Worm (Caenorhabditis elegans) whole organism, early embryonic: ENCODE data around the gene ceh-31.

Experiments used
- B0310.2 ChIP-seq: sonication (generic microtip); optimal IDR thresholded peaks from 2 replicates; lab custom pipeline; 2016; ENCODE audit warnings: mild to moderate bottlenecking, missing genetic modification characterization, missing compliant biosample characterization
- F13C5.2 ChIP-seq: sonication (generic microtip); optimal IDR thresholded peaks from 2 replicates; lab custom pipeline; 2017; ENCODE audit warnings: mild to moderate bottlenecking, missing genetic modification characterization, inconsistent platforms, missing compliant biosample characterization
- aly-1 ChIP-seq: sonication (generic microtip); optimal IDR thresholded peaks from 2 replicates; lab custom pipeline; 2016; ENCODE audit warnings: missing genetic modification characterization, missing compliant biosample characterization
- ama-1 ChIP-seq: fragments of 150-350 bp; optimal IDR thresholded peaks from 2 replicates; lab custom pipeline; 2014
- ceh-13 ChIP-seq: fragments of 200-800 bp; sonication (Bioruptor generic); optimal IDR thresholded peaks from 2 replicates; lab custom pipeline; 2018; ENCODE audit warnings: mild to moderate bottlenecking, missing genetic modification characterization, missing compliant biosample characterization
- ceh-36 ChIP-seq: sonication (generic microtip); optimal IDR thresholded peaks from 2 replicates; lab custom pipeline; 2016; ENCODE audit warnings: missing genetic modification characterization, inconsistent platforms, missing compliant biosample characterization
- ets-7 ChIP-seq: sonication (generic microtip); optimal IDR thresholded peaks from 2 replicates; lab custom pipeline; 2016; ENCODE audit warnings: missing genotype, missing genetic modification characterization, missing compliant biosample characterization
- flt-1 ChIP-seq: fragments of 200-800 bp; sonication (Bioruptor generic); IDR thresholded peaks from 2 replicates; pipeline ENCODE4 v1.3.6; 2022; ENCODE audit warnings: missing genetic modification characterization, missing compliant biosample characterization
- hmbx-1 ChIP-seq: sonication (generic microtip); optimal IDR thresholded peaks from 2 replicates; lab custom pipeline; 2016; ENCODE audit warnings: mild to moderate bottlenecking, missing genetic modification characterization, missing compliant biosample characterization
- hmg-4 ChIP-seq: fragments of 200-800 bp; sonication (Bioruptor generic); optimal IDR thresholded peaks from 2 replicates; lab custom pipeline; 2018; ENCODE audit warnings: mild to moderate bottlenecking, missing genetic modification characterization, missing compliant biosample characterization
- hnd-1 ChIP-seq: sonication (generic microtip); optimal IDR thresholded peaks from 2 replicates; lab custom pipeline; 2016; ENCODE audit warnings: missing genetic modification characterization, missing compliant biosample characterization
- pes-1 ChIP-seq: fragments of 200-800 bp; sonication (Bioruptor generic); IDR thresholded peaks from 2 replicates; pipeline ENCODE4 v1.3.6; 2022; ENCODE audit warnings: missing genetic modification reagents, missing genetic modification characterization, missing compliant biosample characterization
- scrt-1 ChIP-seq: fragments of 200-800 bp; sonication (Bioruptor generic); IDR thresholded peaks from 2 replicates; pipeline ENCODE4 v1.3.6; 2022; ENCODE audit warnings: missing genetic modification characterization, missing compliant biosample characterization
- sea-1 ChIP-seq: fragments of 200-800 bp; sonication (Bioruptor generic); conservative IDR thresholded peaks from 2 replicates; pipeline ENCODE4 v1.3.6; 2022; ENCODE audit warnings: missing genetic modification characterization, missing compliant biosample characterization
- tbx-11 ChIP-seq: fragments of 200-800 bp; sonication (Bioruptor generic); IDR thresholded peaks from 2 replicates; pipeline ENCODE4 v1.3.6; 2022; ENCODE audit warnings: missing genetic modification characterization, missing compliant biosample characterization
- tbx-37 ChIP-seq: fragments of 200-800 bp; sonication (Bioruptor generic); conservative IDR thresholded peaks from 2 replicates; pipeline ENCODE4 v1.3.6; 2022; ENCODE audit warnings: missing genetic modification reagents, missing genetic modification characterization, missing compliant biosample characterization
- tra-4 ChIP-seq: sonication (generic microtip); optimal IDR thresholded peaks from 2 replicates; lab custom pipeline; 2017; ENCODE audit warnings: missing genetic modification characterization, missing compliant biosample characterization

The ceh-31 gene

ce11 chrX:3049233-3049632 lies 21.0 kb downstream of the ceh-31 start:
- TF ChIP-seq ama-1 (lab: Kevin White, UChicago) (no peak), hmg-4 (GFP tag; lab: Kevin White, UChicago) (no peak), hnd-1 (tag; lab: Kevin White, UChicago) (no peak), flt-1 (GFP tag; lab: Robert Waterston, UW) (no peak), tbx-11 (GFP tag; lab: Robert Waterston, UW) (no peak), F13C5.2 (tag; lab: Kevin White, UChicago) (no peak), tra-4 (tag; lab: Kevin White, UChicago) (no peak)

ce11 chrX:3048696-3049095 lies 21.5 kb downstream of the ceh-31 start:
- TF ChIP-seq sea-1 (GFP tag; lab: Robert Waterston, UW) (no peak), flt-1 (GFP tag; lab: Robert Waterston, UW) (no peak), scrt-1 (GFP tag; lab: Robert Waterston, UW) (no peak), hmg-4 (GFP tag; lab: Kevin White, UChicago) (no peak), B0310.2 (tag; lab: Kevin White, UChicago) (no peak), hnd-1 (tag; lab: Kevin White, UChicago) (no peak), aly-1 (tag; lab: Kevin White, UChicago) (no peak), F13C5.2 (tag; lab: Kevin White, UChicago) (no peak), tra-4 (tag; lab: Kevin White, UChicago) (no peak), ets-7 (tag; lab: Kevin White, UChicago) (no peak), pes-1 (GFP tag; lab: Robert Waterston, UW) (no peak), ceh-13 (GFP tag; lab: Kevin White, UChicago) (no peak), tbx-37 (GFP tag; lab: Robert Waterston, UW) (no peak)

ce11 chrX:3047224-3047623 lies 23.0 kb downstream of the ceh-31 start:
- TF ChIP-seq aly-1 (tag; lab: Kevin White, UChicago) (no peak), scrt-1 (GFP tag; lab: Robert Waterston, UW) (no peak)

ce11 chrX:3045466-3045865 lies 24.8 kb downstream of the ceh-31 start, which contains the start of gene cnnm-3:
Gene cnnm-3, minus strand, starts transcription at chrX:3045847.
- TF ChIP-seq B0310.2 (tag; lab: Kevin White, UChicago), result no peak

- TF ChIP-seq hmg-4 (GFP tag; lab: Kevin White, UChicago) (peak; percentile 50), ets-7 (tag; lab: Kevin White, UChicago) (no peak)
Observed at ce11 chrX:3040609-3041008, 29.6 kb downstream of the ceh-31 start.

ce11 chrX:3040021-3040420 lies 30.2 kb downstream of the ceh-31 start:
- no peak for TF ChIP-seq tbx-11 (GFP tag; lab: Robert Waterston, UW)
- no peak for TF ChIP-seq pes-1 (GFP tag; lab: Robert Waterston, UW)
- no peak for TF ChIP-seq ceh-13 (GFP tag; lab: Kevin White, UChicago)
- no peak for TF ChIP-seq tra-4 (tag; lab: Kevin White, UChicago)
- TF ChIP-seq scrt-1 (GFP tag; lab: Robert Waterston, UW), result no peak
- no peak for TF ChIP-seq aly-1 (tag; lab: Kevin White, UChicago)
- TF ChIP-seq hmbx-1 (tag; lab: Kevin White, UChicago), result no peak
- no peak for TF ChIP-seq hnd-1 (tag; lab: Kevin White, UChicago)
- no peak for TF ChIP-seq ceh-36
- TF ChIP-seq tbx-37 (GFP tag; lab: Robert Waterston, UW), result no peak
- no peak for TF ChIP-seq ets-7 (tag; lab: Kevin White, UChicago)
- TF ChIP-seq flt-1 (GFP tag; lab: Robert Waterston, UW), result no peak
- no peak for TF ChIP-seq ama-1 (lab: Kevin White, UChicago)
- TF ChIP-seq sea-1 (GFP tag; lab: Robert Waterston, UW), result no peak
- TF ChIP-seq F13C5.2 (tag; lab: Kevin White, UChicago), result no peak

- TF ChIP-seq hmbx-1 (tag; lab: Kevin White, UChicago), result peak; percentile 86
- peak; percentile 77 for TF ChIP-seq tra-4 (tag; lab: Kevin White, UChicago)
- peak; percentile 95 for TF ChIP-seq scrt-1 (GFP tag; lab: Robert Waterston, UW)
- TF ChIP-seq hnd-1 (tag; lab: Kevin White, UChicago), result peak; percentile 92
- TF ChIP-seq aly-1 (tag; lab: Kevin White, UChicago), result peak; percentile 89
- TF ChIP-seq tbx-37 (GFP tag; lab: Robert Waterston, UW), result peak; percentile 91
- TF ChIP-seq ama-1 (lab: Kevin White, UChicago), result no peak
- TF ChIP-seq B0310.2 (tag; lab: Kevin White, UChicago), result peak; percentile 84
- TF ChIP-seq pes-1 (GFP tag; lab: Robert Waterston, UW), result peak; percentile 94
- TF ChIP-seq ets-7 (tag; lab: Kevin White, UChicago), result peak; percentile 91
- peak; percentile 98 for TF ChIP-seq F13C5.2 (tag; lab: Kevin White, UChicago)
- peak; percentile 88 for TF ChIP-seq ceh-36
- peak; percentile 85 for TF ChIP-seq ceh-13 (GFP tag; lab: Kevin White, UChicago)
- TF ChIP-seq hmg-4 (GFP tag; lab: Kevin White, UChicago), result peak; percentile 90
- TF ChIP-seq flt-1 (GFP tag; lab: Robert Waterston, UW), result peak; percentile 94
- TF ChIP-seq sea-1 (GFP tag; lab: Robert Waterston, UW), result peak; percentile 98
- TF ChIP-seq tbx-11 (GFP tag; lab: Robert Waterston, UW), result peak; percentile 96
Observed at ce11 chrX:3035972-3036379, 34.2 kb downstream of the ceh-31 start.

ce11 chrX:3034203-3034602 lies 36.0 kb downstream of the ceh-31 start, which contains the start of gene M02F4.2:
Gene M02F4.2, minus strand, starts transcription at chrX:3034303.
- TF ChIP-seq tbx-37 (GFP tag; lab: Robert Waterston, UW) (no peak), sea-1 (GFP tag; lab: Robert Waterston, UW) (no peak), F13C5.2 (tag; lab: Kevin White, UChicago) (no peak), pes-1 (GFP tag; lab: Robert Waterston, UW) (no peak), ceh-13 (GFP tag; lab: Kevin White, UChicago) (no peak), ama-1 (lab: Kevin White, UChicago) (no peak), flt-1 (GFP tag; lab: Robert Waterston, UW) (no peak), hmg-4 (GFP tag; lab: Kevin White, UChicago) (no peak), B0310.2 (tag; lab: Kevin White, UChicago) (no peak), hnd-1 (tag; lab: Kevin White, UChicago) (no peak), ets-7 (tag; lab: Kevin White, UChicago) (no peak), aly-1 (tag; lab: Kevin White, UChicago) (no peak), ceh-36 (no peak), tbx-11 (GFP tag; lab: Robert Waterston, UW) (no peak)
